Fruit fly (Drosophila melanogaster) whole organism, prepupa: ENCODE data around the gene ct.

Source experiments
- Blimp-1 ChIP-seq: fragments of 200-800 bp; sonication (Bioruptor generic); optimal IDR thresholded peaks from 3 replicates; lab custom pipeline; 2017; ENCODE audit warnings: missing biosample characterization, missing genetic modification characterization, mild to moderate bottlenecking, moderate library complexity, missing genetic modification reagents
- CG10631 ChIP-seq: fragments of 200-800 bp; sonication (Bioruptor generic); optimal IDR thresholded peaks from 2 replicates; lab custom pipeline; 2016; ENCODE audit warnings: missing biosample characterization, missing genetic modification characterization
- CG11294 ChIP-seq: fragments of 200-800 bp; sonication (Bioruptor generic); IDR thresholded peaks from 2 replicates; pipeline ENCODE4 v1.3.6; 2022; ENCODE audit warnings: missing biosample characterization, missing genetic modification characterization
- CG11762 ChIP-seq: fragments of 200-800 bp; sonication (Bioruptor generic); optimal IDR thresholded peaks from 3 replicates; lab custom pipeline; 2016; ENCODE audit warnings: missing biosample characterization, missing genetic modification characterization; ENCODE audit not compliant: insufficient read depth
- CG11902 ChIP-seq: fragments of 200-800 bp; sonication (Bioruptor generic); optimal IDR thresholded peaks from 3 replicates; lab custom pipeline; 2016; ENCODE audit warnings: missing biosample characterization, missing genetic modification characterization
- CG1621 ChIP-seq: fragments of 200-800 bp; sonication (Bioruptor generic); optimal IDR thresholded peaks from 3 replicates; lab custom pipeline; 2018; ENCODE audit warnings: missing biosample characterization, mild to moderate bottlenecking, missing genetic modification characterization
- CG16779 ChIP-seq: fragments of 200-800 bp; sonication (Bioruptor generic); optimal IDR thresholded peaks from 3 replicates; lab custom pipeline; 2017; ENCODE audit warnings: missing biosample characterization, mild to moderate bottlenecking, missing genetic modification characterization
- CG3032 ChIP-seq: fragments of 200-800 bp; optimal IDR thresholded peaks from 2 replicates; lab custom pipeline; 2019; ENCODE audit warnings: missing biosample characterization, mild to moderate bottlenecking, missing genetic modification characterization, moderate library complexity
- CG32006 ChIP-seq: fragments of 200-800 bp; sonication (Bioruptor generic); optimal IDR thresholded peaks from 3 replicates; lab custom pipeline; 2017; ENCODE audit warnings: missing biosample characterization, mild to moderate bottlenecking, missing genetic modification characterization
- CG34406 ChIP-seq: fragments of 200-800 bp; sonication (Bioruptor generic); optimal IDR thresholded peaks from 3 replicates; lab custom pipeline; 2016; ENCODE audit warnings: missing biosample characterization, missing genetic modification characterization
- CG4318 ChIP-seq: fragments of 200-800 bp; sonication (Bioruptor generic); optimal IDR thresholded peaks from 3 replicates; lab custom pipeline; 2017; ENCODE audit warnings: missing biosample characterization, mild to moderate bottlenecking, missing genetic modification characterization
- CG6276 ChIP-seq: fragments of 200-800 bp; sonication (Bioruptor generic); optimal IDR thresholded peaks from 2 replicates; lab custom pipeline; 2017; ENCODE audit warnings: missing biosample characterization, mild to moderate bottlenecking, missing genetic modification characterization
- CG6792 ChIP-seq: fragments of 200-800 bp; sonication (Bioruptor generic); optimal IDR thresholded peaks from 3 replicates; lab custom pipeline; 2016; ENCODE audit warnings: missing biosample characterization, missing genetic modification characterization
- CG6808 ChIP-seq: fragments of 200-800 bp; sonication (Bioruptor generic); optimal IDR thresholded peaks from 3 replicates; lab custom pipeline; 2017; ENCODE audit warnings: missing biosample characterization, missing genetic modification characterization, mild to moderate bottlenecking, moderate library complexity, missing genetic modification reagents
- CG7368 ChIP-seq: fragments of 200-800 bp; sonication (Bioruptor generic); optimal IDR thresholded peaks from 3 replicates; lab custom pipeline; 2016; ENCODE audit warnings: missing biosample characterization, missing genetic modification characterization
- CG8119 ChIP-seq: fragments of 200-800 bp; sonication (Bioruptor generic); IDR thresholded peaks from 3 replicates; pipeline ENCODE4 v1.3.6; 2022; ENCODE audit warnings: missing biosample characterization, missing genetic modification characterization
- CG8319 ChIP-seq: fragments of 200-800 bp; sonication (Bioruptor generic); optimal IDR thresholded peaks from 3 replicates; lab custom pipeline; 2016; ENCODE audit warnings: missing biosample characterization, missing genetic modification characterization
- CG8632 ChIP-seq: fragments of 200-800 bp; sonication (Bioruptor generic); optimal IDR thresholded peaks from 3 replicates; lab custom pipeline; 2016; ENCODE audit warnings: missing biosample characterization, missing genetic modification characterization
- CG9139 ChIP-seq: fragments of 200-800 bp; sonication (Bioruptor generic); optimal IDR thresholded peaks from 3 replicates; lab custom pipeline; 2017; ENCODE audit warnings: missing biosample characterization, mild to moderate bottlenecking, missing genetic modification characterization
- Eip75B ChIP-seq: fragments of 200-800 bp; sonication (Bioruptor generic); optimal IDR thresholded peaks from 3 replicates; lab custom pipeline; 2016; ENCODE audit warnings: missing biosample characterization, missing genetic modification characterization
- Eip78C ChIP-seq: fragments of 200-800 bp; sonication (Bioruptor generic); peaks from one replicate; lab custom pipeline; 2016; ENCODE audit warnings: missing biosample characterization, missing genetic modification characterization
- Eip93F ChIP-seq: fragments of 200-800 bp; sonication (Bioruptor generic); optimal IDR thresholded peaks from 2 replicates; lab custom pipeline; 2016; ENCODE audit warnings: missing biosample characterization, mild to moderate bottlenecking, missing genetic modification characterization
- Hr39 ChIP-seq: fragments of 200-800 bp; sonication (Bioruptor generic); optimal IDR thresholded peaks from 2 replicates; lab custom pipeline; 2016; ENCODE audit warnings: missing biosample characterization, missing genetic modification characterization
- Hr4 ChIP-seq: fragments of 200-800 bp; sonication (Bioruptor generic); optimal IDR thresholded peaks from 3 replicates; lab custom pipeline; 2016; ENCODE audit warnings: missing biosample characterization, missing genetic modification characterization
- Lpt ChIP-seq: fragments of 200-800 bp; sonication (Bioruptor generic); optimal IDR thresholded peaks from 3 replicates; lab custom pipeline; 2016; ENCODE audit warnings: missing biosample characterization, missing genetic modification characterization
- Met ChIP-seq: fragments of 200-800 bp; sonication (Bioruptor generic); optimal IDR thresholded peaks from 3 replicates; lab custom pipeline; 2016; ENCODE audit warnings: missing biosample characterization, missing genetic modification characterization
- OdsH ChIP-seq: fragments of 200-800 bp; sonication (Bioruptor generic); optimal IDR thresholded peaks from 3 replicates; lab custom pipeline; 2016; ENCODE audit warnings: missing biosample characterization, missing genetic modification characterization
- Smox ChIP-seq: fragments of 200-800 bp; sonication (Bioruptor generic); optimal IDR thresholded peaks from 3 replicates; lab custom pipeline; 2016; ENCODE audit warnings: missing biosample characterization, missing genetic modification characterization
- Sox102F ChIP-seq: fragments of 200-800 bp; sonication (Bioruptor generic); optimal IDR thresholded peaks from 2 replicates; lab custom pipeline; 2016; ENCODE audit warnings: missing biosample characterization, mild to moderate bottlenecking, missing genetic modification characterization
- Sox14 ChIP-seq: fragments of 200-800 bp; sonication (Bioruptor generic); optimal IDR thresholded peaks from 3 replicates; lab custom pipeline; 2016; ENCODE audit warnings: missing biosample characterization, missing genetic modification characterization
- Sox15 ChIP-seq: fragments of 200-800 bp; sonication (Bioruptor generic); optimal IDR thresholded peaks from 3 replicates; lab custom pipeline; 2016; ENCODE audit warnings: missing biosample characterization, missing genetic modification characterization
- achi ChIP-seq: fragments of 200-800 bp; sonication (Bioruptor generic); optimal IDR thresholded peaks from 3 replicates; lab custom pipeline; 2016; ENCODE audit warnings: missing biosample characterization, missing genetic modification characterization
- acj6 ChIP-seq: fragments of 200-800 bp; sonication (Bioruptor generic); optimal IDR thresholded peaks from 3 replicates; lab custom pipeline; 2016; ENCODE audit warnings: missing biosample characterization, missing genetic modification characterization
- cyc ChIP-seq: fragments of 200-800 bp; sonication (Bioruptor generic); optimal IDR thresholded peaks from 3 replicates; lab custom pipeline; 2016; ENCODE audit warnings: missing biosample characterization, missing genetic modification characterization
- dac ChIP-seq: fragments of 200-800 bp; sonication (Bioruptor generic); optimal IDR thresholded peaks from 2 replicates; lab custom pipeline; 2017; ENCODE audit warnings: missing biosample characterization, mild to moderate bottlenecking, missing genetic modification characterization
- dsx ChIP-seq: fragments of 200-800 bp; optimal IDR thresholded peaks from 3 replicates; lab custom pipeline; 2019; ENCODE audit warnings: missing biosample characterization, mild to moderate bottlenecking, missing genetic modification characterization, moderate library complexity; ENCODE audit not compliant: poor library complexity, severe bottlenecking
- eg ChIP-seq: fragments of 200-800 bp; sonication (Bioruptor generic); IDR thresholded peaks from 3 replicates; pipeline ENCODE4 v1.3.6; 2022; ENCODE audit warnings: missing biosample characterization, missing genetic modification characterization
- fkh ChIP-seq: fragments of 200-800 bp; sonication (Bioruptor generic); optimal IDR thresholded peaks from 3 replicates; lab custom pipeline; 2017; ENCODE audit warnings: missing biosample characterization, mild to moderate bottlenecking, missing genetic modification characterization, moderate library complexity
- lz ChIP-seq: fragments of 200-800 bp; sonication (Bioruptor generic); optimal IDR thresholded peaks from 3 replicates; lab custom pipeline; 2016; ENCODE audit warnings: missing biosample characterization, missing genetic modification characterization
- net ChIP-seq: fragments of 200-800 bp; sonication (Bioruptor generic); optimal IDR thresholded peaks from 3 replicates; lab custom pipeline; 2016; ENCODE audit warnings: missing biosample characterization, missing genetic modification characterization
- salr ChIP-seq, 2 experiments: fragments of 200-800 bp; sonication (Bioruptor generic); optimal IDR thresholded peaks; 3 replicates each; lab custom pipeline; 2016 to 2018; ENCODE audit warnings: missing biosample characterization in 2 of 2, missing genetic modification characterization in 2 of 2, mild to moderate bottlenecking in 1 of 2
- spab ChIP-seq: fragments of 200-800 bp; sonication (Bioruptor generic); optimal IDR thresholded peaks from 2 replicates; lab custom pipeline; 2017; ENCODE audit warnings: missing biosample characterization, mild to moderate bottlenecking, missing genetic modification characterization, missing genetic modification reagents
- ss ChIP-seq, 2 experiments: fragments of 200-800 bp; sonication (Bioruptor generic); optimal IDR thresholded peaks; 2 replicates in 1 of 2; 3 replicates in 1 of 2; lab custom pipeline; 2017 to 2018; ENCODE audit warnings: mild to moderate bottlenecking in 2 of 2, missing biosample characterization in 2 of 2, missing genetic modification characterization in 2 of 2, moderate library complexity in 1 of 2
- svp ChIP-seq: fragments of 200-800 bp; sonication (Bioruptor generic); peaks from one replicate; lab custom pipeline; 2016; ENCODE audit warnings: missing biosample characterization, missing genetic modification characterization
- topi ChIP-seq: fragments of 200-800 bp; sonication (Bioruptor generic); optimal IDR thresholded peaks from 3 replicates; lab custom pipeline; 2016; ENCODE audit warnings: missing biosample characterization, missing genetic modification characterization

ct gene

DNA sequence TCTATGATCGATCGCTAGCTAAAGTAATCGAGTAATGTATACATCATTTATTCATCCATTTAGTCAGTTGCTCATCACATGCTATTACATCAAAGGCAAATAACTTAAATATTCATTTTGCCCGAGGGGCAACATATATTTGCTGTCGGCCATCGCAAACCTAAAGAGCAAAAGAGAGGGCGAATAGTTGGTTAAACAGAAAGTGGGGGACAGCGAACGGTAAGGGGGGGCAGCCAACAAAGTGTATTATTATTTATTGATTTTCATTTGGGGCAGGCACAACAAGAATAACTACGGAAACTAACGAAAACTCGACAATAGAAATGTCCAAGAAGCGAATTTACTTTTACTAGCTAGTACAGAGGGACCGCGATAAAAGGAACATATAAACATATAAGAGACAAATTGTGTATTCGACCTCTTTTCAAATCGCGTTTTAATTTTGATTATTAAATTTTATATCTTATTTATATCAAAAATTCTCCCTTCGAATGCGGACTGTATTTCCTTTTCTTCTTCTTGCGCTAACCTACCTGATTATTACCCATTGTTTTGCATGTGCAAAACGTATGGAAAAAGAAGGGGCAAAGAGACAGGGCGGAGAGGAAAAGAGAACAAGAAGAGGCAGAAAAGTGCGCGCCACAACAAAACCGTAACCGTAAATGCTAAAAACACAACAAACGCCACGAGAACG lies 83.1 kb downstream of the ct start (continued):
- TF ChIP-seq Smox (GFP tag; lab: Kevin White, UChicago) (no peak), svp (GFP tag; lab: Kevin White, UChicago) (no peak), CG32006 (GFP tag; lab: Kevin White, UChicago) (no peak), CG4318 (no peak), Eip93F (GFP tag; lab: Kevin White, UChicago) (peak; percentile 12), Hr4 (no peak), acj6 (GFP tag; lab: Kevin White, UChicago) (no peak), CG9139 (GFP tag; lab: Kevin White, UChicago) (no peak), topi (GFP tag; lab: Kevin White, UChicago) (no peak), OdsH (GFP tag; lab: Kevin White, UChicago) (peak; percentile 31), Met (GFP tag; lab: Kevin White, UChicago) (no peak), CG8319 (no peak), dac (GFP tag; lab: Kevin White, UChicago) (no peak), Sox102F (GFP tag; lab: Kevin White, UChicago) (no peak), CG7368 (GFP tag; lab: Kevin White, UChicago) (no peak), CG6276 (GFP tag; lab: Kevin White, UChicago) (no peak), CG8119 (GFP tag; lab: Robert Waterston, UW) (no peak; the same call in 2 of the 3 replicates)

DNA sequence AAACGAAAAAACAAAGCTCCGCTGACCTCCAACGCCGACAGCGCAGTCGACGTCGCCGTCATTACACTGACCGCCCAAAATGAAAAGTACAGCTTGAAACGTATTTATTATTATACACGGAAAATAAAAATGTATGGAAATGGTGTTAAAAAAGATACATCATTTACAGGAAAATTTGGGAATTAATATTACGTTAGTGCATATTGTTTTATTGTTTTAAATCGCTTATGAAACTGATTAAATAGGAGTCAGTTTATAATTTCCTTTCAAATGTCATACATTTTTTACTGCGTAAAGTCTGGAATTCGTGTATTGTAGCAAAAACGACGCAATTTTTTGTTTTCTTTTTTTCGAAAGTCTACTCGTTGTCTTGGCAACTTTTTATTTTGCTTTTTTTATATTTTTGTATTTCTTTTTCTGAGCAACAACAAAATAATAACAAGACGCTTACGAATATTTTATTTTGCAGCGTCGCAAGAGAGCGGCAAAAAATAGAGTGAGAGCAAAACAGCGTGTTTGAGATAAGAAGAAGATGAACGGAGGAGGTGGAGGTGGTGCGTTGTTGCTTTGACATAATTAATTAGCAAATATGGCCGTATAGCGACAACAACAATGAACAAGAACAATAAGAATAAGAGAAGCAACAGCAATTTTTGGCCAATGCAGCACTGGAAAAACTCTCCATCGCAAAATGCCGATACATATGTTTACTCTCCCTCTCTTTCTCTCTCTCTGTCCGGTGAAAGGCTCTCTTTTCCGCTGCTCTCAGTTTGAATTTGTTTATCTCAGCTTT lies 83.9 kb downstream of the ct start:
- TF ChIP-seq Hr39 (GFP tag; lab: Kevin White, UChicago) (peak; percentile 86), CG8632 (GFP tag; lab: Kevin White, UChicago) (peak; percentile 84), acj6 (GFP tag; lab: Kevin White, UChicago) (peak; percentile 79), CG3032 (tag; lab: Kevin White, UChicago) (peak; percentile 85), Sox15 (peak; percentile 70), CG6792 (GFP tag; lab: Kevin White, UChicago) (peak; percentile 90), CG1621 (tag; lab: Kevin White, UChicago) (peak; percentile 78), CG6808 (GFP tag; lab: Kevin White, UChicago) (peak; percentile 95), Sox14 (peak; percentile 77), CG11902 (GFP tag; lab: Kevin White, UChicago) (peak; percentile 71), CG4318 (peak; percentile 76), fkh (GFP tag; lab: Kevin White, UChicago) (peak; percentile 1), CG10631 (GFP tag; lab: Kevin White, UChicago) (peak; percentile 77), Sox102F (GFP tag; lab: Kevin White, UChicago) (peak; percentile 87), Hr4 (peak; percentile 77), salr (GFP tag; optimal IDR thresholded peaks at IDR 0.05; lab: Kevin White, UChicago) (peak; percentile 62 to 82), net (GFP tag; lab: Kevin White, UChicago) (peak; percentile 85), Blimp-1 (peak; percentile 70), CG8119 (GFP tag; lab: Robert Waterston, UW) (peak; percentile 89), dac (GFP tag; lab: Kevin White, UChicago) (peak; percentile 64), Lpt (GFP tag; lab: Kevin White, UChicago) (peak; percentile 83), CG34406 (GFP tag; lab: Kevin White, UChicago) (peak; percentile 85), CG6276 (GFP tag; lab: Kevin White, UChicago) (peak; percentile 95), OdsH (GFP tag; lab: Kevin White, UChicago) (peak; percentile 84), CG11762 (GFP tag; lab: Kevin White, UChicago) (peak; percentile 90), Eip75B (peak; percentile 81), CG16779 (tag; lab: Kevin White, UChicago) (peak; percentile 90), Met (GFP tag; lab: Kevin White, UChicago) (peak; percentile 93), ss (GFP tag; optimal IDR thresholded peaks at IDR 0.05; lab: Kevin White, UChicago) (peak; percentile 94), lz (GFP tag; lab: Kevin White, UChicago) (peak; percentile 86), CG32006 (GFP tag; lab: Kevin White, UChicago) (peak; percentile 90), achi (GFP tag; lab: Kevin White, UChicago) (peak; percentile 81), Eip78C (GFP tag; lab: Kevin White, UChicago) (peak; percentile 96), dsx (GFP tag; lab: Kevin White, UChicago) (peak; percentile 90), eg (peak; percentile 86; the same call in 2 of the 3 replicates), CG11294 (GFP tag; lab: Robert Waterston, UW) (peak; percentile 26; the same call in 1 of the 2 replicates), cyc (GFP tag; lab: Kevin White, UChicago) (peak; percentile 80), spab (GFP tag; lab: Kevin White, UChicago) (peak; percentile 86)
